Fruit fly (Drosophila melanogaster) whole organism, embryonic: ENCODE data around the gene se.

Experiments used
- Abd-B ChIP-seq: fragments of 200-800 bp; sonication (Bioruptor generic); optimal IDR thresholded peaks from 2 replicates; lab custom pipeline; 2018; ENCODE audit warnings: missing biosample characterization, mild to moderate bottlenecking, missing genetic modification characterization, moderate library complexity
- BEAF-32 ChIP-seq: fragments of 200-800 bp; sonication (Bioruptor generic); optimal IDR thresholded peaks from 3 replicates; lab custom pipeline; 2017; ENCODE audit warnings: missing biosample characterization, missing genetic modification characterization, mild to moderate bottlenecking, moderate library complexity, missing genetic modification reagents
- Bgb ChIP-seq: fragments of 200-800 bp; sonication (Bioruptor generic); IDR thresholded peaks from 2 replicates; pipeline ENCODE4 v1.3.6; 2022; ENCODE audit warnings: missing biosample characterization, missing genetic modification characterization; ENCODE audit not compliant: partially characterized antibody
- CG11560 ChIP-seq: fragments of 200-800 bp; sonication (Bioruptor generic); IDR thresholded peaks from 3 replicates; pipeline ENCODE4 v1.3.6; 2022; ENCODE audit warnings: missing biosample characterization, missing genetic modification characterization
- CG11696 ChIP-seq: fragments of 200-800 bp; sonication (Bioruptor generic); IDR thresholded peaks from 2 replicates; pipeline ENCODE4 v1.3.6; 2022; ENCODE audit warnings: missing biosample characterization, missing genetic modification characterization
- CG12299 ChIP-seq: fragments of 200-800 bp; sonication (Bioruptor generic); optimal IDR thresholded peaks from 2 replicates; lab custom pipeline; 2018; ENCODE audit warnings: missing biosample characterization, mild to moderate bottlenecking, missing genetic modification characterization
- CG12391 ChIP-seq: fragments of 200-800 bp; sonication (Bioruptor generic); optimal IDR thresholded peaks from 3 replicates; lab custom pipeline; 2018; ENCODE audit warnings: missing biosample characterization, mild to moderate bottlenecking, missing genetic modification characterization, moderate library complexity
- CG13775 ChIP-seq: fragments of 200-800 bp; sonication (Bioruptor generic); optimal IDR thresholded peaks from 3 replicates; lab custom pipeline; 2017; ENCODE audit warnings: missing biosample characterization, mild to moderate bottlenecking, missing genetic modification characterization
- CG14441 ChIP-seq: fragments of 200-800 bp; sonication (Bioruptor generic); IDR thresholded peaks from 2 replicates; pipeline ENCODE4 v1.3.6; 2022; ENCODE audit warnings: missing biosample characterization, missing genetic modification characterization
- CG1603 ChIP-seq: fragments of 200-800 bp; sonication (Bioruptor generic); optimal IDR thresholded peaks from 2 replicates; lab custom pipeline; 2019; ENCODE audit warnings: missing biosample characterization, mild to moderate bottlenecking, missing genetic modification characterization, moderate library complexity
- CG17612 ChIP-seq: fragments of 200-800 bp; sonication (Bioruptor generic); IDR thresholded peaks from 2 replicates; pipeline ENCODE4 v1.3.6; 2022; ENCODE audit warnings: missing biosample characterization, missing genetic modification characterization
- CG17802 ChIP-seq: fragments of 200-800 bp; sonication (Bioruptor generic); optimal IDR thresholded peaks from 2 replicates; lab custom pipeline; 2018; ENCODE audit warnings: missing biosample characterization, mild to moderate bottlenecking, missing genetic modification characterization, moderate library complexity
- CG2712 ChIP-seq: fragments of 200-800 bp; optimal IDR thresholded peaks from 3 replicates; lab custom pipeline; 2019; ENCODE audit warnings: missing biosample characterization, mild to moderate bottlenecking, missing genetic modification characterization, moderate library complexity
- CG30403 ChIP-seq: fragments of 200-800 bp; sonication (Bioruptor generic); optimal IDR thresholded peaks from 3 replicates; lab custom pipeline; 2016; ENCODE audit warnings: missing biosample characterization, missing genetic modification characterization
- CG3065 ChIP-seq: fragments of 200-800 bp; sonication (Bioruptor generic); optimal IDR thresholded peaks from 2 replicates; lab custom pipeline; 2016; ENCODE audit warnings: missing biosample characterization, missing genetic modification characterization
- CG31388 ChIP-seq: fragments of 200-800 bp; sonication (Bioruptor generic); optimal IDR thresholded peaks from 2 replicates; lab custom pipeline; 2016; ENCODE audit warnings: missing biosample characterization, missing genetic modification characterization
- CG3163 ChIP-seq: fragments of 200-800 bp; sonication (Bioruptor generic); optimal IDR thresholded peaks from 3 replicates; lab custom pipeline; 2016; ENCODE audit warnings: missing biosample characterization, missing genetic modification characterization
- CG33557 ChIP-seq: fragments of 200-800 bp; sonication (Bioruptor generic); optimal IDR thresholded peaks from 2 replicates; lab custom pipeline; 2019; ENCODE audit warnings: missing biosample characterization, mild to moderate bottlenecking, missing genetic modification characterization, moderate library complexity
- CG3407 ChIP-seq: fragments of 200-800 bp; sonication (Bioruptor generic); optimal IDR thresholded peaks from 2 replicates; lab custom pipeline; 2018; ENCODE audit warnings: missing biosample characterization, mild to moderate bottlenecking, missing genetic modification characterization
- CG4820 ChIP-seq: fragments of 200-800 bp; sonication (Bioruptor generic); optimal IDR thresholded peaks from 3 replicates; lab custom pipeline; 2016; ENCODE audit warnings: missing biosample characterization, missing genetic modification characterization
- CG4854 ChIP-seq: fragments of 200-800 bp; sonication (Bioruptor generic); optimal IDR thresholded peaks from 2 replicates; lab custom pipeline; 2016; ENCODE audit warnings: missing biosample characterization, missing genetic modification characterization, inconsistent platforms
- CG7839 ChIP-seq: fragments of 200-800 bp; sonication (Bioruptor generic); optimal IDR thresholded peaks from 3 replicates; lab custom pipeline; 2018; ENCODE audit warnings: missing biosample characterization, mild to moderate bottlenecking, missing genetic modification characterization, moderate library complexity
- CG8290 ChIP-seq, 3 experiments: fragments of 200-800 bp; sonication (Bioruptor generic); optimal IDR thresholded peaks; 2 replicates each; lab custom pipeline; 2016 to 2019; ENCODE audit warnings: missing biosample characterization in 3 of 3, missing genetic modification characterization in 3 of 3, mild to moderate bottlenecking in 2 of 3, moderate library complexity in 1 of 3
- CG8388 ChIP-seq: fragments of 200-800 bp; sonication (Bioruptor generic); optimal IDR thresholded peaks from 2 replicates; lab custom pipeline; 2019; ENCODE audit warnings: missing biosample characterization, mild to moderate bottlenecking, missing genetic modification characterization, moderate library complexity
- CG9876 ChIP-seq: fragments of 200-800 bp; sonication (Bioruptor generic); optimal IDR thresholded peaks from 2 replicates; lab custom pipeline; 2016; ENCODE audit warnings: missing biosample characterization, missing genetic modification characterization
- Dbx ChIP-seq: fragments of 200-800 bp; sonication (Bioruptor generic); IDR thresholded peaks from 3 replicates; pipeline ENCODE4 v1.3.6; 2022; ENCODE audit warnings: missing biosample characterization, missing genetic modification characterization
- MBD-R2 ChIP-seq: fragments of 200-800 bp; sonication (Bioruptor generic); IDR thresholded peaks from 2 replicates; pipeline ENCODE4 v1.3.6; 2022; ENCODE audit warnings: missing biosample characterization, missing genetic modification characterization
- Xrp1 ChIP-seq: fragments of 200-800 bp; sonication (Bioruptor generic); IDR thresholded peaks from 2 replicates; pipeline ENCODE4 v1.3.6; 2022; ENCODE audit warnings: missing biosample characterization, missing genetic modification characterization
- YL-1 ChIP-seq: fragments of 200-800 bp; sonication (Bioruptor generic); optimal IDR thresholded peaks from 3 replicates; lab custom pipeline; 2017; ENCODE audit warnings: missing biosample characterization, mild to moderate bottlenecking, missing genetic modification characterization
- amos ChIP-seq: fragments of 200-800 bp; sonication (Bioruptor generic); IDR thresholded peaks from 2 replicates; pipeline ENCODE4 v1.3.6; 2022; ENCODE audit warnings: missing biosample characterization, missing genetic modification characterization; ENCODE audit not compliant: partially characterized antibody
- ash1 ChIP-seq: fragments of 200-800 bp; sonication (Bioruptor generic); optimal IDR thresholded peaks from 2 replicates; lab custom pipeline; 2018; ENCODE audit warnings: missing biosample characterization, mild to moderate bottlenecking, missing genetic modification characterization
- chif ChIP-seq, 2 experiments: fragments of 200-800 bp; sonication (Bioruptor generic); optimal IDR thresholded peaks; 3 replicates each; lab custom pipeline; 2016; ENCODE audit warnings: missing biosample characterization in 2 of 2, missing genetic modification characterization in 2 of 2
- esg ChIP-seq: fragments of 200-800 bp; sonication (Bioruptor generic); conservative IDR thresholded peaks from 2 replicates; pipeline ENCODE4 v1.3.6; 2022; ENCODE audit warnings: missing biosample characterization, missing genetic modification characterization
- eve ChIP-seq, 2 experiments: fragments of >200 bp; optimal IDR thresholded peaks; 2 replicates each; lab custom pipeline; 2017; ENCODE audit warnings: missing biosample characterization in 2 of 2, missing genetic modification characterization in 2 of 2
- fd102C ChIP-seq: fragments of 200-800 bp; sonication (Bioruptor generic); optimal IDR thresholded peaks from 2 replicates; lab custom pipeline; 2018; ENCODE audit warnings: missing biosample characterization, mild to moderate bottlenecking, missing genetic modification characterization, moderate library complexity
- fd96Cb ChIP-seq: fragments of 200-800 bp; sonication (Bioruptor generic); optimal IDR thresholded peaks from 2 replicates; lab custom pipeline; 2018; ENCODE audit warnings: missing biosample characterization, mild to moderate bottlenecking, missing genetic modification characterization, moderate library complexity
- hkb ChIP-seq, 2 experiments: fragments of 200-800 bp in 1 of 2; fragments of >200 bp in 1 of 2; sonication (Bioruptor generic) in 1 of 2; IDR thresholded peaks in 1 of 2; optimal IDR thresholded peaks in 1 of 2; 2 replicates each; pipeline versions ENCODE4 v1.3.6 to Lab custom; 2017 to 2022; ENCODE audit warnings: missing biosample characterization in 1 of 2, missing genetic modification characterization in 1 of 2
- inv ChIP-seq: fragments of 200-800 bp; sonication (Bioruptor generic); IDR thresholded peaks from 2 replicates; pipeline ENCODE4 v1.3.6; 2022; ENCODE audit warnings: missing biosample characterization, missing genetic modification characterization; ENCODE audit not compliant: partially characterized antibody
- kni ChIP-seq: fragments of 200-800 bp; sonication (Bioruptor generic); optimal IDR thresholded peaks from 3 replicates; lab custom pipeline; 2017; ENCODE audit warnings: mild to moderate bottlenecking, missing biosample characterization, missing genetic modification reagents, missing genetic modification characterization
- mld ChIP-seq: fragments of 200-800 bp; sonication (Bioruptor generic); IDR thresholded peaks from 3 replicates; pipeline ENCODE4 v1.3.6; 2022; ENCODE audit warnings: missing biosample characterization, missing genetic modification characterization; ENCODE audit not compliant: partially characterized antibody
- nau ChIP-seq: fragments of 200-800 bp; sonication (Bioruptor generic); optimal IDR thresholded peaks from 3 replicates; lab custom pipeline; 2017; ENCODE audit warnings: missing biosample characterization, mild to moderate bottlenecking, missing genetic modification characterization, missing genetic modification reagents
- p53 ChIP-seq: fragments of 200-800 bp; sonication (Bioruptor generic); optimal IDR thresholded peaks from 2 replicates; lab custom pipeline; 2016; ENCODE audit warnings: missing biosample characterization, missing genetic modification characterization
- pb ChIP-seq: fragments of 200-800 bp; sonication (Bioruptor generic); optimal IDR thresholded peaks from 3 replicates; lab custom pipeline; 2016; ENCODE audit warnings: missing biosample characterization, missing genetic modification characterization
- salm ChIP-seq: fragments of 200-800 bp; sonication (Bioruptor generic); optimal IDR thresholded peaks from 2 replicates; lab custom pipeline; 2018; ENCODE audit warnings: missing biosample characterization, mild to moderate bottlenecking, missing genetic modification characterization
- sc ChIP-seq, 3 experiments: fragments of >200 bp in 2 of 3; fragments of 200-800 bp in 1 of 3; sonication (Bioruptor generic) in 1 of 3; optimal IDR thresholded peaks; 2 replicates in 2 of 3; 3 replicates in 1 of 3; lab custom pipeline; 2017; ENCODE audit warnings: mild to moderate bottlenecking in 1 of 3, missing biosample characterization in 1 of 3, missing genetic modification characterization in 1 of 3, missing genetic modification reagents in 1 of 3
- shn ChIP-seq: fragments of 200-800 bp; sonication (Bioruptor generic); optimal IDR thresholded peaks from 3 replicates; lab custom pipeline; 2016; ENCODE audit warnings: missing biosample characterization, missing genetic modification characterization
- sr ChIP-seq: fragments of 200-800 bp; sonication (Bioruptor generic); IDR thresholded peaks from 3 replicates; pipeline ENCODE4 v1.3.6; 2022; ENCODE audit warnings: missing biosample characterization, missing genetic modification characterization
- unpg ChIP-seq: fragments of 200-800 bp; sonication (Bioruptor generic); optimal IDR thresholded peaks from 3 replicates; lab custom pipeline; 2018; ENCODE audit warnings: missing biosample characterization, mild to moderate bottlenecking, missing genetic modification characterization, moderate library complexity
- zf30C ChIP-seq: fragments of 200-800 bp; sonication (Bioruptor generic); optimal IDR thresholded peaks from 3 replicates; lab custom pipeline; 2018; ENCODE audit warnings: missing biosample characterization, mild to moderate bottlenecking, missing genetic modification characterization

Gene se

dm6 chr3L:8542213-8542612 lies 21.9 kb downstream of the se start (continued):
- TF ChIP-seq CG3407 (no peak), sr (no peak), Dbx (GFP tag; lab: Robert Waterston, UW) (no peak), fd102C (no peak), CG11560 (tag; lab: Robert Waterston, UW) (no peak), Abd-B (GFP tag; lab: Kevin White, UChicago) (no peak), amos (GFP tag; lab: Robert Waterston, UW) (no peak), chif (GFP tag; optimal IDR thresholded peaks at IDR 0.05; lab: Kevin White, UChicago) (peak in 1 of 2 experiments; percentile 13), pb (GFP tag; lab: Kevin White, UChicago) (no peak), CG9876 (GFP tag; lab: Kevin White, UChicago) (no peak), CG4820 (GFP tag; lab: Kevin White, UChicago) (no peak), ash1 (GFP tag; lab: Kevin White, UChicago) (no peak), BEAF-32 (GFP tag; lab: Kevin White, UChicago) (no peak), inv (no peak), CG13775 (GFP tag; lab: Kevin White, UChicago) (no peak), shn (GFP tag; lab: Kevin White, UChicago) (no peak), CG33557 (GFP tag; lab: Kevin White, UChicago) (no peak), CG7839 (tag; lab: Kevin White, UChicago) (no peak), CG3065 (no peak), CG2712 (tag; lab: Kevin White, UChicago) (peak; percentile 13), CG12391 (tag; lab: Kevin White, UChicago) (peak; percentile 32), salm (tag; lab: Kevin White, UChicago) (no peak), CG17612 (no peak), Xrp1 (peak; percentile 43; the same call in 1 of the 2 replicates), CG14441 (GFP tag; lab: Robert Waterston, UW) (no peak), YL-1 (GFP tag; lab: Kevin White, UChicago) (no peak), CG11696 (GFP tag; lab: Robert Waterston, UW) (no peak), sc (optimal IDR thresholded peaks at IDR 0.05; lab: Kevin White, UChicago) (no peak), sc (GFP tag; optimal IDR thresholded peaks at IDR 0.05; lab: Kevin White, UChicago) (no peak), MBD-R2 (GFP tag; lab: Robert Waterston, UW) (no peak), eve (GFP tag; optimal IDR thresholded peaks at IDR 0.05; lab: Kevin White, UChicago) (no peak), hkb (optimal IDR thresholded peaks at IDR 0.05; lab: Kevin White, UChicago) (no peak), hkb (GFP tag; IDR thresholded peaks at IDR 0.05; lab: Robert Waterston, UW) (no peak), fd96Cb (tag; lab: Kevin White, UChicago) (no peak), nau (GFP tag; lab: Kevin White, UChicago) (no peak), zf30C (peak; percentile 4), CG30403 (peak; percentile 17), CG8290 (GFP tag; optimal IDR thresholded peaks at IDR 0.05; lab: Kevin White, UChicago) (no peak), CG8290 (tag; optimal IDR thresholded peaks at IDR 0.05; lab: Kevin White, UChicago) (no peak), Bgb (GFP tag; lab: Robert Waterston, UW) (no peak), p53 (no peak), CG17802 (no peak), CG1603 (tag; lab: Kevin White, UChicago) (no peak), CG8388 (GFP tag; lab: Kevin White, UChicago) (peak; percentile 18), mld (GFP tag; lab: Robert Waterston, UW) (no peak), esg (GFP tag; lab: Robert Waterston, UW) (no peak), CG4854 (GFP tag; lab: Kevin White, UChicago) (no peak), unpg (peak; percentile 25), CG31388 (GFP tag; lab: Kevin White, UChicago) (no peak), kni (no peak), CG3163 (GFP tag; lab: Kevin White, UChicago) (no peak), CG12299 (tag; lab: Kevin White, UChicago) (no peak)
